Fruit fly (Drosophila melanogaster): Measurements from ENCODE around the gene Tsp39D.

- TF ChIP-seq kay (GFP tag; ENCODE audit: borderline replicate concordance) (no peak), CG11617 (GFP tag; optimal IDR thresholded peaks at IDR 0.05) (no peak), pad (GFP tag; optimal IDR thresholded peaks at IDR 0.05) (no peak), CG5204 (GFP tag; optimal IDR thresholded peaks at IDR 0.05) (no peak), Hr96 (GFP tag; optimal IDR thresholded peaks at IDR 0.05) (no peak), Mnt (GFP tag; optimal IDR thresholded peaks at IDR 0.05) (no peak), CG33017 (tag; optimal IDR thresholded peaks at IDR 0.05) (no peak), toe (GFP tag; optimal IDR thresholded peaks at IDR 0.05) (no peak), cnc (optimal IDR thresholded peaks at IDR 0.05) (no peak)
These were observed 31.5 kb upstream of the Tsp39D start for dm6 chr2L:21312831-21313437.

Data from whole organism, adult.